Fruit fly (Drosophila melanogaster): Measurements from ENCODE around the gene CG34307.

DNA sequence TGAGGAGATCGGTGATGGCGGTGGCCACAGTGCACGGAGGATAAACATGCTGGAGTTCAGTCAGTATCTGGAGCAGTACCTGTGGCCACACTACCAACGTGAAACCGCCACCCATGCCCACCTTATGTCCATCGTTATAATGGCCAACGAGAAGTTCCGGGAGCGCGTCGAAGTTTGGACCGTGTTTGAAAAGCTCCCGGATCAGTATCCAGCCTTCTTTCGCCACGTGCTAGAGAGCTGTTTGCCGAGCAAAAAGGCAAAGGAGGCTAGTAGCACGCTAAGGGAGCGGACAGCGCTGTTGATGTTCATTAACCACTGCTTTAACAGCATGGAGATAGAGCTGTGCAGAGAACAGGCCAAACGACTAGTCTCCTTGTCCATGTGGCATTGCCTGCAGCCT, 14.3 kb upstream of the CG34307 start:
- TF ChIP-seq Mnt (GFP tag; optimal IDR thresholded peaks at IDR 0.05), result no peak
- TF ChIP-seq CG7101 (tag; optimal IDR thresholded peaks at IDR 0.05), result no peak
- no peak for TF ChIP-seq CG5204 (GFP tag; optimal IDR thresholded peaks at IDR 0.05)
- TF ChIP-seq pad (GFP tag; optimal IDR thresholded peaks at IDR 0.05), result no peak
- TF ChIP-seq ovo (GFP tag; optimal IDR thresholded peaks at IDR 0.05), result no peak
- TF ChIP-seq cnc (optimal IDR thresholded peaks at IDR 0.05), result no peak
- no peak for TF ChIP-seq CG7045 (GFP tag; optimal IDR thresholded peaks at IDR 0.05)
- no peak for TF ChIP-seq tj (GFP tag; optimal IDR thresholded peaks at IDR 0.05)
- no peak for TF ChIP-seq cic (GFP tag; optimal IDR thresholded peaks at IDR 0.05)
